Fruit fly (Drosophila melanogaster) whole organism, embryonic: ENCODE data around the gene CG5056.
A peak's percentile ranks its signal among the peaks of the same experiment; 100 is the strongest.

Experiments used
- ATbp ChIP-seq: fragments of 200-800 bp; sonication (Bioruptor generic); optimal IDR thresholded peaks from 2 replicates; lab custom pipeline; 2017; ENCODE audit warnings: missing biosample characterization, mild to moderate bottlenecking, missing genetic modification characterization, missing genetic modification reagents
- Aef1 ChIP-seq: fragments of 200-800 bp; sonication (Bioruptor generic); IDR thresholded peaks from 3 replicates; pipeline ENCODE4 v1.3.6; 2022; ENCODE audit warnings: missing biosample characterization, missing genetic modification characterization
- Asciz ChIP-seq: fragments of 200-800 bp; sonication (Bioruptor generic); optimal IDR thresholded peaks from 2 replicates; lab custom pipeline; 2017; ENCODE audit warnings: missing biosample characterization, mild to moderate bottlenecking, missing genetic modification characterization, missing genetic modification reagents
- CG10366 ChIP-seq: fragments of 200-800 bp; sonication (Bioruptor generic); IDR thresholded peaks from 2 replicates; pipeline ENCODE4 v1.3.6; 2022; ENCODE audit warnings: missing biosample characterization, missing genetic modification characterization
- CG10543 ChIP-seq: fragments of 200-800 bp; sonication (Bioruptor generic); optimal IDR thresholded peaks from 3 replicates; lab custom pipeline; 2017; ENCODE audit warnings: missing biosample characterization, mild to moderate bottlenecking, missing genetic modification characterization, moderate library complexity
- CG10979 ChIP-seq: fragments of 200-800 bp; sonication (Bioruptor generic); optimal IDR thresholded peaks from 2 replicates; lab custom pipeline; 2018; ENCODE audit warnings: missing biosample characterization, mild to moderate bottlenecking, missing genetic modification characterization, moderate library complexity
- CG12104 ChIP-seq: fragments of 200-800 bp; sonication (Bioruptor generic); optimal IDR thresholded peaks from 3 replicates; lab custom pipeline; 2016; ENCODE audit warnings: missing biosample characterization, missing genetic modification characterization
- CG12942 ChIP-seq: fragments of 200-800 bp; sonication (Bioruptor generic); optimal IDR thresholded peaks from 3 replicates; lab custom pipeline; 2016; ENCODE audit warnings: missing biosample characterization, missing genetic modification characterization
- CG15011 ChIP-seq: fragments of 200-800 bp; sonication (Bioruptor generic); optimal IDR thresholded peaks from 3 replicates; lab custom pipeline; 2018; ENCODE audit warnings: missing biosample characterization, mild to moderate bottlenecking, missing genetic modification characterization
- CG1647 ChIP-seq: fragments of 200-800 bp; sonication (Bioruptor generic); optimal IDR thresholded peaks from 3 replicates; lab custom pipeline; 2016; ENCODE audit warnings: missing biosample characterization, missing genetic modification characterization
- CG18599 ChIP-seq: fragments of 200-800 bp; sonication (Bioruptor generic); optimal IDR thresholded peaks from 3 replicates; lab custom pipeline; 2017; ENCODE audit warnings: missing biosample characterization, missing genetic modification characterization, mild to moderate bottlenecking, moderate library complexity, missing genetic modification reagents
- CG30403 ChIP-seq: fragments of 200-800 bp; sonication (Bioruptor generic); optimal IDR thresholded peaks from 3 replicates; lab custom pipeline; 2016; ENCODE audit warnings: missing biosample characterization, missing genetic modification characterization
- CG31224 ChIP-seq: fragments of 200-800 bp; sonication (Bioruptor generic); IDR thresholded peaks from 2 replicates; pipeline ENCODE4 v1.3.6; 2022; ENCODE audit warnings: missing biosample characterization, missing genetic modification characterization
- CG3163 ChIP-seq: fragments of 200-800 bp; sonication (Bioruptor generic); optimal IDR thresholded peaks from 3 replicates; lab custom pipeline; 2016; ENCODE audit warnings: missing biosample characterization, missing genetic modification characterization
- CG3407 ChIP-seq: fragments of 200-800 bp; sonication (Bioruptor generic); optimal IDR thresholded peaks from 2 replicates; lab custom pipeline; 2018; ENCODE audit warnings: missing biosample characterization, mild to moderate bottlenecking, missing genetic modification characterization
- CG5953 ChIP-seq: fragments of 200-800 bp; sonication (Bioruptor generic); IDR thresholded peaks from 2 replicates; pipeline ENCODE4 v1.3.6; 2022; ENCODE audit warnings: missing biosample characterization, missing genetic modification characterization
- CG6175 ChIP-seq: fragments of 200-800 bp; sonication (Bioruptor generic); IDR thresholded peaks from 3 replicates; pipeline ENCODE4 v1.3.6; 2022; ENCODE audit warnings: missing biosample characterization, missing genetic modification characterization
- CG6654 ChIP-seq: fragments of 200-800 bp; sonication (Bioruptor generic); optimal IDR thresholded peaks from 2 replicates; lab custom pipeline; 2017; ENCODE audit warnings: missing biosample characterization, mild to moderate bottlenecking, missing genetic modification characterization
- CG6683 ChIP-seq: fragments of 200-800 bp; sonication (Bioruptor generic); optimal IDR thresholded peaks from 2 replicates; lab custom pipeline; 2017; ENCODE audit warnings: missing biosample characterization, mild to moderate bottlenecking, missing genetic modification characterization, missing genetic modification reagents
- CG7963 ChIP-seq: fragments of 200-800 bp; sonication (Bioruptor generic); IDR thresholded peaks from 3 replicates; pipeline ENCODE4 v1.3.6; 2022; ENCODE audit warnings: missing biosample characterization, missing genetic modification characterization; ENCODE audit not compliant: partially characterized antibody
- CG8089 ChIP-seq: fragments of 200-800 bp; sonication (Bioruptor generic); optimal IDR thresholded peaks from 3 replicates; lab custom pipeline; 2016; ENCODE audit warnings: missing biosample characterization, missing genetic modification characterization
- CG9437 ChIP-seq: fragments of 200-800 bp; sonication (Bioruptor generic); optimal IDR thresholded peaks from 2 replicates; lab custom pipeline; 2018; ENCODE audit warnings: missing biosample characterization, mild to moderate bottlenecking, missing genetic modification characterization
- Fer3 ChIP-seq: fragments of 200-800 bp; sonication (Bioruptor generic); optimal IDR thresholded peaks from 2 replicates; lab custom pipeline; 2018; ENCODE audit warnings: missing biosample characterization, mild to moderate bottlenecking, missing genetic modification characterization, moderate library complexity
- GATAe ChIP-seq: fragments of 200-800 bp; sonication (Bioruptor generic); conservative IDR thresholded peaks from 2 replicates; pipeline ENCODE4 v1.3.6; 2022; ENCODE audit warnings: missing biosample characterization, missing genetic modification characterization
- HLHmδ ChIP-seq: fragments of 200-800 bp; sonication (Bioruptor generic); optimal IDR thresholded peaks from 2 replicates; lab custom pipeline; 2018; ENCODE audit warnings: missing biosample characterization, mild to moderate bottlenecking, missing genetic modification characterization, moderate library complexity
- Hr3 ChIP-seq: fragments of 200-800 bp; sonication (Bioruptor generic); optimal IDR thresholded peaks from 3 replicates; lab custom pipeline; 2016; ENCODE audit warnings: missing biosample characterization, missing genetic modification characterization
- Jarid2 ChIP-seq: fragments of 200-800 bp; sonication (Bioruptor generic); optimal IDR thresholded peaks from 3 replicates; lab custom pipeline; 2017; ENCODE audit warnings: mild to moderate bottlenecking, missing biosample characterization, missing genetic modification reagents, missing genetic modification characterization
- Mes4 ChIP-seq: fragments of 200-800 bp; sonication (Bioruptor generic); optimal IDR thresholded peaks from 2 replicates; lab custom pipeline; 2016; ENCODE audit warnings: missing biosample characterization, missing genetic modification characterization
- Neu2 ChIP-seq: fragments of 200-800 bp; sonication (Bioruptor generic); optimal IDR thresholded peaks from 3 replicates; lab custom pipeline; 2016; ENCODE audit warnings: missing biosample characterization, missing genetic modification characterization, borderline replicate concordance
- Sin3A ChIP-seq: fragments of >200 bp; optimal IDR thresholded peaks from 2 replicates; lab custom pipeline; 2018
- Stat92E ChIP-seq, 3 experiments: fragments of >200 bp in 2 of 3; fragments of 200-800 bp in 1 of 3; sonication (Bioruptor generic) in 1 of 3; optimal IDR thresholded peaks; 2 replicates each; lab custom pipeline; 2017 to 2019; ENCODE audit warnings: missing biosample characterization in 3 of 3, missing genetic modification characterization in 3 of 3, mild to moderate bottlenecking in 1 of 3, moderate library complexity in 1 of 3
- Tbp ChIP-seq: fragments of >200 bp; optimal IDR thresholded peaks from 2 replicates; lab custom pipeline; 2018; ENCODE audit warnings: missing biosample characterization, missing genetic modification characterization
- cwo ChIP-seq: fragments of 200-800 bp; sonication (Bioruptor generic); optimal IDR thresholded peaks from 3 replicates; lab custom pipeline; 2017; ENCODE audit warnings: missing biosample characterization, missing genetic modification characterization, mild to moderate bottlenecking, moderate library complexity, missing genetic modification reagents
- dysf ChIP-seq: fragments of 200-800 bp; sonication (Bioruptor generic); IDR thresholded peaks from 3 replicates; pipeline ENCODE4 v1.3.6; 2022; ENCODE audit warnings: missing biosample characterization, missing genetic modification characterization
- fd64A ChIP-seq: fragments of 200-800 bp; sonication (Bioruptor generic); optimal IDR thresholded peaks from 3 replicates; lab custom pipeline; 2018; ENCODE audit warnings: missing biosample characterization, mild to moderate bottlenecking, missing genetic modification characterization
- h ChIP-seq: fragments of >200 bp; optimal IDR thresholded peaks from 2 replicates; lab custom pipeline; 2017
- jing ChIP-seq: fragments of 200-800 bp; sonication (Bioruptor generic); optimal IDR thresholded peaks from 2 replicates; lab custom pipeline; 2018; ENCODE audit warnings: missing biosample characterization, mild to moderate bottlenecking, missing genetic modification characterization
- kay ChIP-seq: fragments of 200-800 bp; sonication (Bioruptor generic); optimal IDR thresholded peaks from 2 replicates; lab custom pipeline; 2016; ENCODE audit warnings: missing biosample characterization, missing genetic modification characterization
- mam ChIP-seq: fragments of 200-800 bp; sonication (Bioruptor generic); optimal IDR thresholded peaks from 3 replicates; lab custom pipeline; 2016; ENCODE audit warnings: missing biosample characterization, missing genetic modification characterization
- mirr ChIP-seq: fragments of 200-800 bp; sonication (Bioruptor generic); optimal IDR thresholded peaks from 3 replicates; lab custom pipeline; 2018; ENCODE audit warnings: missing biosample characterization, mild to moderate bottlenecking, missing genetic modification characterization
- otp ChIP-seq: fragments of 200-800 bp; sonication (Bioruptor generic); IDR thresholded peaks from 3 replicates; pipeline ENCODE4, ENCODE4 v1.3.6; 2022; ENCODE audit warnings: missing biosample characterization, missing genetic modification characterization
- rib ChIP-seq: fragments of 200-800 bp; sonication (Bioruptor generic); IDR thresholded peaks from 2 replicates; pipeline ENCODE4 v1.3.6; 2022; ENCODE audit warnings: missing biosample characterization, missing genetic modification characterization
- ro ChIP-seq: fragments of 200-800 bp; sonication (Bioruptor generic); IDR thresholded peaks from 2 replicates; pipeline ENCODE4 v1.3.6; 2022; ENCODE audit warnings: missing biosample characterization, missing genetic modification characterization
- sens-2 ChIP-seq: fragments of 200-800 bp; sonication (Bioruptor generic); IDR thresholded peaks from 2 replicates; pipeline ENCODE4 v1.3.6; 2022; ENCODE audit warnings: missing biosample characterization, missing genetic modification characterization
- seq ChIP-seq: fragments of 200-800 bp; sonication (Bioruptor generic); IDR thresholded peaks from 2 replicates; pipeline ENCODE4 v1.3.6; 2022; ENCODE audit warnings: missing biosample characterization, missing genetic modification characterization
- sima ChIP-seq: fragments of 200-800 bp; sonication (Bioruptor generic); optimal IDR thresholded peaks from 2 replicates; lab custom pipeline; 2016; ENCODE audit warnings: missing biosample characterization, missing genetic modification characterization
- slbo ChIP-seq: fragments of 200-800 bp; sonication (Bioruptor generic); IDR thresholded peaks from 2 replicates; pipeline ENCODE4 v1.3.6; 2022; ENCODE audit warnings: missing biosample characterization, missing genetic modification characterization
- tll ChIP-seq, 2 experiments: fragments of 200-800 bp in 1 of 2; fragments of >200 bp in 1 of 2; sonication (Bioruptor generic) in 1 of 2; optimal IDR thresholded peaks; 2 replicates each; lab custom pipeline; 2017 to 2019; ENCODE audit warnings: missing biosample characterization in 2 of 2, missing genetic modification characterization in 2 of 2, mild to moderate bottlenecking in 1 of 2, moderate library complexity in 1 of 2
- toy ChIP-seq: fragments of 200-800 bp; sonication (Bioruptor generic); IDR thresholded peaks from 2 replicates; pipeline ENCODE4 v1.3.6; 2022; ENCODE audit warnings: missing biosample characterization, missing genetic modification characterization
- ttk ChIP-seq: fragments of 200-800 bp; sonication (Bioruptor generic); IDR thresholded peaks from 2 replicates; pipeline ENCODE4 v2.1.2; 2022; ENCODE audit warnings: missing biosample characterization, missing genetic modification characterization
- unpg ChIP-seq: fragments of 200-800 bp; sonication (Bioruptor generic); optimal IDR thresholded peaks from 3 replicates; lab custom pipeline; 2018; ENCODE audit warnings: missing biosample characterization, mild to moderate bottlenecking, missing genetic modification characterization, moderate library complexity
- vfl ChIP-seq: fragments of 200-800 bp; sonication (Bioruptor generic); optimal IDR thresholded peaks from 2 replicates; lab custom pipeline; 2016; ENCODE audit warnings: missing biosample characterization, missing genetic modification characterization

CG5056 gene

dm6 chr2L:10356508-10356907, 10.0 kb upstream of the CG5056 start, which contains the start of the genes CtsL4 and ClpP (continued):
- TF ChIP-seq CG6175 (no peak), h (lab: Kevin White, UChicago) (no peak), Aef1 (peak; percentile 40; the same call in 1 of the 3 replicates), cwo (GFP tag; lab: Kevin White, UChicago) (no peak), CG31224 (GFP tag; lab: Robert Waterston, UW) (no peak), Fer3 (peak; percentile 26), ATbp (GFP tag; lab: Kevin White, UChicago) (no peak), CG8089 (peak; percentile 17), CG18599 (GFP tag; lab: Kevin White, UChicago) (no peak), GATAe (no peak), CG3163 (no peak), otp (GFP tag; lab: Robert Waterston, UW) (no peak), sens-2 (GFP tag; lab: Robert Waterston, UW) (no peak; the same call in 1 of the 2 replicates), CG3407 (GFP tag; lab: Kevin White, UChicago) (no peak), Sin3A (no peak), CG6683 (GFP tag; lab: Kevin White, UChicago) (no peak), CG12942 (GFP tag; lab: Kevin White, UChicago) (peak; percentile 1), slbo (peak; percentile 76), CG5953 (GFP tag; lab: Robert Waterston, UW) (no peak), CG1647 (no peak), jing (GFP tag; lab: Kevin White, UChicago) (no peak), dysf (peak; percentile 50; the same call in 2 of the 3 replicates), Asciz (GFP tag; lab: Kevin White, UChicago) (no peak), mirr (GFP tag; lab: Kevin White, UChicago) (no peak), Stat92E (GFP tag; optimal IDR thresholded peaks at IDR 0.05; lab: Kevin White, UChicago) (no peak), Mes4 (GFP tag; lab: Kevin White, UChicago) (no peak), vfl (peak; percentile 43), Hr3 (GFP tag; lab: Kevin White, UChicago) (peak; percentile 51), ttk (GFP tag; lab: Robert Waterston, UW) (no peak), Jarid2 (GFP tag; lab: Kevin White, UChicago) (no peak), CG6654 (no peak), CG7963 (GFP tag; lab: Robert Waterston, UW) (no peak), CG30403 (GFP tag; lab: Kevin White, UChicago) (peak; percentile 46), CG10366 (peak; percentile 38; the same call in 1 of the 2 replicates), kay (GFP tag; lab: Kevin White, UChicago) (peak; percentile 13), Tbp (no peak), sima (GFP tag; lab: Kevin White, UChicago) (no peak), unpg (no peak), ro (no peak), CG12104 (GFP tag; lab: Kevin White, UChicago) (no peak), seq (no peak), rib (GFP tag; lab: Robert Waterston, UW) (peak; percentile 83), tll (GFP tag; optimal IDR thresholded peaks at IDR 0.05; lab: Kevin White, UChicago) (no peak), fd64A (GFP tag; lab: Kevin White, UChicago) (no peak), HLHmδ (GFP tag; lab: Kevin White, UChicago) (no peak), toy (GFP tag; lab: Robert Waterston, UW) (no peak), CG10543 (GFP tag; lab: Kevin White, UChicago) (no peak), CG15011 (no peak), CG10979 (tag; lab: Kevin White, UChicago) (peak; percentile 28), CG9437 (GFP tag; lab: Kevin White, UChicago) (peak; percentile 36), Neu2 (GFP tag; lab: Kevin White, UChicago) (no peak), mam (GFP tag; lab: Kevin White, UChicago) (peak; percentile 47)
